Fruit fly (Drosophila melanogaster): ENCODE data around the gene Agpat3.

dm6 chr3L:16351770-16352429 is 33.9 kb downstream of the Agpat3 start, which contains the start of the genes Golgin104 and Tcs3:
- TF ChIP-seq CG34367 (tag; optimal IDR thresholded peaks at IDR 0.05) = no peak
- no peak for TF ChIP-seq CG17806 (tag; optimal IDR thresholded peaks at IDR 0.05)
- TF ChIP-seq CG12605 (GFP tag; IDR thresholded peaks at IDR 0.05) = no peak
- no peak for TF ChIP-seq rn (GFP tag; IDR thresholded peaks at IDR 0.05)
- no peak for TF ChIP-seq CG13204 (GFP tag; optimal IDR thresholded peaks at IDR 0.05)
- no peak for TF ChIP-seq CG14655 (GFP tag; optimal IDR thresholded peaks at IDR 0.05)
